Worm (Caenorhabditis elegans) whole organism, L3 larva: ENCODE data around the gene C08D8.1.

ENCODE experiments used
- ZK546.5 ChIP-seq: sonication (generic microtip); optimal IDR thresholded peaks from 2 replicates; lab custom pipeline; 2017; ENCODE audit warnings: missing biosample characterization, missing genetic modification characterization
- egl-27 ChIP-seq: sonication (generic microtip); optimal IDR thresholded peaks from 4 replicates; lab custom pipeline; 2017; ENCODE audit warnings: missing biosample characterization, missing genetic modification reagents, missing genetic modification characterization
- elt-1 ChIP-seq: fragments of 150-350 bp; optimal IDR thresholded peaks from 2 replicates; lab custom pipeline; 2014; ENCODE audit warnings: missing biosample characterization, missing genetic modification characterization
- elt-3 ChIP-seq, 3 experiments: fragments of 150-350 bp in 1 of 3; sonication (generic microtip) in 2 of 3; optimal IDR thresholded peaks; 2 replicates in 2 of 3; 4 replicates in 1 of 3; lab custom pipeline; 2014 to 2017; ENCODE audit warnings: missing biosample characterization in 3 of 3, missing genetic modification characterization in 3 of 3
- fkh-10 ChIP-seq: sonication (generic microtip); optimal IDR thresholded peaks from 2 replicates; lab custom pipeline; 2017; ENCODE audit warnings: missing biosample characterization, missing genetic modification reagents, missing genetic modification characterization
- lin-39 ChIP-seq: fragments of 150-350 bp; optimal IDR thresholded peaks from 2 replicates; lab custom pipeline; 2018; ENCODE audit warnings: missing biosample characterization, missing genetic modification reagents, missing genetic modification characterization
- mdl-1 ChIP-seq: fragments of 150-350 bp; optimal IDR thresholded peaks from 2 replicates; lab custom pipeline; 2014; ENCODE audit warnings: missing biosample characterization, missing genetic modification characterization
- nfya-1 ChIP-seq: sonication (generic microtip); optimal IDR thresholded peaks from 2 replicates; lab custom pipeline; 2017; ENCODE audit warnings: missing genetic modification characterization, mild to moderate bottlenecking, missing compliant biosample characterization, antibody characterized with exemption, moderate library complexity; ENCODE audit not compliant: insufficient read depth
- nhr-237 ChIP-seq: fragments of 150-350 bp; optimal IDR thresholded peaks from 2 replicates; lab custom pipeline; 2014; ENCODE audit warnings: missing biosample characterization, missing genetic modification characterization
- nhr-28 ChIP-seq: fragments of 150-350 bp; optimal IDR thresholded peaks from 2 replicates; lab custom pipeline; 2014; ENCODE audit warnings: missing biosample characterization, missing genetic modification characterization
- nhr-77 ChIP-seq: fragments of 150-350 bp; optimal IDR thresholded peaks from 2 replicates; lab custom pipeline; 2014; ENCODE audit warnings: missing biosample characterization, missing genetic modification characterization
- pha-4 ChIP-seq: fragments of 150-350 bp; optimal IDR thresholded peaks from 2 replicates; lab custom pipeline; 2014; ENCODE audit warnings: missing biosample characterization, missing genetic modification reagents, missing genetic modification characterization
- unc-62 ChIP-seq: fragments of 150-350 bp; sonication (generic microtip); optimal IDR thresholded peaks from 4 replicates; lab custom pipeline; 2014; ENCODE audit warnings: missing biosample characterization, missing genetic modification reagents, missing genetic modification characterization
- zag-1 ChIP-seq: fragments of 150-350 bp; optimal IDR thresholded peaks from 2 replicates; lab custom pipeline; 2014; ENCODE audit warnings: missing biosample characterization, missing genetic modification characterization

- TF ChIP-seq ZK546.5 (tag; lab: Kevin White, UChicago), result no peak
- no peak for TF ChIP-seq unc-62 (GFP tag; lab: Kevin White, UChicago)
- TF ChIP-seq mdl-1, result no peak
- no peak for TF ChIP-seq zag-1 (tag; lab: Kevin White, UChicago)
- no peak for TF ChIP-seq pha-4 (tag; lab: Kevin White, UChicago)
- TF ChIP-seq nhr-77 (tag; lab: Kevin White, UChicago), result no peak
- no peak for TF ChIP-seq elt-1
- TF ChIP-seq fkh-10 (GFP tag; lab: Kevin White, UChicago), result no peak
- no peak for TF ChIP-seq nfya-1 (tag; lab: Kevin White, UChicago)
- no peak for TF ChIP-seq nhr-28 (tag; lab: Kevin White, UChicago)
- no peak for TF ChIP-seq elt-3 (tag; optimal IDR thresholded peaks at IDR 0.05; lab: Kevin White, UChicago)
- no peak for TF ChIP-seq lin-39 (tag; lab: Kevin White, UChicago)
- no peak for TF ChIP-seq nhr-237 (tag; lab: Kevin White, UChicago)
- TF ChIP-seq egl-27 (tag; lab: Kevin White, UChicago), result no peak
These were observed 33.6 kb downstream of the C08D8.1 start, which contains the start of gene F52E1.5 for ce11 chrV:8379206-8379605.
